Worm (Caenorhabditis elegans) whole organism, mixed stage, embryonic: ENCODE data around the gene F56H9.2.
A peak's percentile ranks its signal among the peaks of the same experiment; 100 is the strongest.

Source experiments
- M03D4.4 ChIP-seq: sonication (generic microtip); optimal IDR thresholded peaks from 2 replicates; lab custom pipeline; 2017; ENCODE audit warnings: mild to moderate bottlenecking, missing genetic modification characterization, missing compliant biosample characterization
- bed-3 ChIP-seq: fragments of 200-800 bp; sonication (Bioruptor generic); optimal IDR thresholded peaks from 3 replicates; lab custom pipeline; 2018; ENCODE audit warnings: mild to moderate bottlenecking, missing genetic modification characterization, moderate library complexity, missing compliant biosample characterization
- blmp-1 ChIP-seq: fragments of 150-350 bp; optimal IDR thresholded peaks from 2 replicates; lab custom pipeline; 2014; ENCODE audit warnings: missing biosample characterization, missing genetic modification characterization
- ceh-39 ChIP-seq: fragments of 150-350 bp; optimal IDR thresholded peaks from 2 replicates; lab custom pipeline; 2014; ENCODE audit warnings: missing biosample characterization, missing genetic modification characterization
- ceh-43 ChIP-seq: fragments of 200-800 bp; sonication (Bioruptor generic); optimal IDR thresholded peaks from 2 replicates; lab custom pipeline; 2018; ENCODE audit warnings: mild to moderate bottlenecking, missing genetic modification characterization, moderate library complexity, missing compliant biosample characterization
- ceh-83 ChIP-seq: fragments of 200-800 bp; sonication (Bioruptor generic); optimal IDR thresholded peaks from 2 replicates; lab custom pipeline; 2018; ENCODE audit warnings: mild to moderate bottlenecking, missing genetic modification characterization, missing compliant biosample characterization
- ces-1 ChIP-seq: fragments of 150-350 bp; optimal IDR thresholded peaks from 2 replicates; lab custom pipeline; 2014; ENCODE audit warnings: missing biosample characterization, missing genetic modification reagents, missing genetic modification characterization
- cnd-1 ChIP-seq: fragments of 200-800 bp; sonication (Bioruptor generic); optimal IDR thresholded peaks from 2 replicates; lab custom pipeline; 2018; ENCODE audit warnings: mild to moderate bottlenecking, missing genetic modification characterization, missing compliant biosample characterization
- drap-1 ChIP-seq: fragments of 200-800 bp; sonication (Bioruptor generic); optimal IDR thresholded peaks from 3 replicates; lab custom pipeline; 2018; ENCODE audit warnings: mild to moderate bottlenecking, missing genetic modification characterization, missing compliant biosample characterization
- elt-3 ChIP-seq: fragments of 150-350 bp; optimal IDR thresholded peaks from 2 replicates; lab custom pipeline; 2014; ENCODE audit warnings: missing biosample characterization, missing genetic modification characterization
- ham-2 ChIP-seq: fragments of 200-800 bp; sonication (Bioruptor generic); optimal IDR thresholded peaks from 2 replicates; lab custom pipeline; 2018; ENCODE audit warnings: mild to moderate bottlenecking, missing genetic modification characterization, missing compliant biosample characterization
- hlh-1 ChIP-seq: fragments of 150-350 bp; optimal IDR thresholded peaks from 2 replicates; lab custom pipeline; 2014; ENCODE audit warnings: missing biosample characterization, missing genetic modification reagents, missing genetic modification characterization
- lin-13 ChIP-seq: fragments of 150-350 bp; optimal IDR thresholded peaks from 2 replicates; lab custom pipeline; 2014; ENCODE audit warnings: missing biosample characterization, missing genetic modification characterization
- lsy-2 ChIP-seq: fragments of 150-350 bp; optimal IDR thresholded peaks from 2 replicates; lab custom pipeline; 2014; ENCODE audit warnings: missing biosample characterization, missing genetic modification characterization
- mab-5 ChIP-seq: fragments of 150-350 bp; optimal IDR thresholded peaks from 2 replicates; lab custom pipeline; 2014; ENCODE audit warnings: missing biosample characterization, missing genetic modification characterization
- mep-1 ChIP-seq: fragments of 150-350 bp; optimal IDR thresholded peaks from 2 replicates; lab custom pipeline; 2017; ENCODE audit warnings: missing biosample characterization, missing genetic modification reagents, missing genetic modification characterization, inconsistent platforms
- mls-2 ChIP-seq: sonication (generic microtip); optimal IDR thresholded peaks from 2 replicates; lab custom pipeline; 2016; ENCODE audit warnings: mild to moderate bottlenecking, missing genetic modification characterization, moderate library complexity, missing compliant biosample characterization
- nhr-12 ChIP-seq: fragments of 150-350 bp; optimal IDR thresholded peaks from 2 replicates; lab custom pipeline; 2014; ENCODE audit warnings: missing biosample characterization, missing genetic modification characterization
- nhr-2 ChIP-seq: fragments of 150-350 bp; optimal IDR thresholded peaks from 2 replicates; lab custom pipeline; 2014; ENCODE audit warnings: missing biosample characterization, missing genetic modification characterization
- nhr-28 ChIP-seq: fragments of 150-350 bp; optimal IDR thresholded peaks from 2 replicates; lab custom pipeline; 2014; ENCODE audit warnings: missing biosample characterization, missing genetic modification characterization
- nhr-76 ChIP-seq: sonication (generic microtip); optimal IDR thresholded peaks from 2 replicates; lab custom pipeline; 2017; ENCODE audit warnings: missing biosample characterization, missing genetic modification characterization
- pha-4 ChIP-seq: fragments of 150-350 bp; optimal IDR thresholded peaks from 2 replicates; lab custom pipeline; 2018; ENCODE audit warnings: missing biosample characterization, missing genetic modification reagents, missing genetic modification characterization
- sem-2 ChIP-seq: fragments of 200-800 bp; sonication (Bioruptor generic); optimal IDR thresholded peaks from 2 replicates; lab custom pipeline; 2018; ENCODE audit warnings: mild to moderate bottlenecking, missing genetic modification characterization, missing compliant biosample characterization
- snpc-4 ChIP-seq: fragments of 150-350 bp; optimal IDR thresholded peaks from 2 replicates; lab custom pipeline; 2014; ENCODE audit warnings: missing biosample characterization, missing genetic modification characterization
- tbx-8 ChIP-seq: fragments of 200-800 bp; sonication (Bioruptor generic); optimal IDR thresholded peaks from 2 replicates; lab custom pipeline; 2018; ENCODE audit warnings: mild to moderate bottlenecking, missing genetic modification characterization, moderate library complexity, missing compliant biosample characterization
- unc-120 ChIP-seq: sonication (generic microtip); optimal IDR thresholded peaks from 2 replicates; lab custom pipeline; 2017; ENCODE audit warnings: missing genetic modification characterization, missing compliant biosample characterization; ENCODE audit not compliant: poor library complexity, severe bottlenecking
- unc-39 ChIP-seq: fragments of 150-350 bp; optimal IDR thresholded peaks from 2 replicates; lab custom pipeline; 2014; ENCODE audit warnings: missing biosample characterization, missing genetic modification characterization
- unc-62 ChIP-seq: fragments of 150-350 bp; optimal IDR thresholded peaks from 2 replicates; lab custom pipeline; 2014; ENCODE audit warnings: missing biosample characterization, missing genetic modification reagents, missing genetic modification characterization
- zip-8 ChIP-seq: fragments of 150-350 bp; optimal IDR thresholded peaks from 2 replicates; lab custom pipeline; 2014; ENCODE audit warnings: missing biosample characterization, missing genetic modification characterization
- ztf-11 ChIP-seq: fragments of 150-350 bp; optimal IDR thresholded peaks from 2 replicates; lab custom pipeline; 2014; ENCODE audit warnings: missing biosample characterization, missing genetic modification characterization

Gene F56H9.2

ce11 chrV:12637238-12637690 lies at the start of gene F56H9.2:
Gene F56H9.2, plus strand, starts transcription at chrV:12637663.
- peak; percentile 25 for TF ChIP-seq unc-62 (GFP tag; lab: Kevin White, UChicago)
- TF ChIP-seq nhr-76: no peak
- TF ChIP-seq lsy-2 (tag; lab: Kevin White, UChicago): peak; percentile 18
- TF ChIP-seq elt-3 (tag; lab: Kevin White, UChicago): peak; percentile 61
- no peak for TF ChIP-seq sem-2 (GFP tag; lab: Kevin White, UChicago)
- TF ChIP-seq pha-4 (tag; lab: Kevin White, UChicago): peak; percentile 71
- TF ChIP-seq mep-1 (tag; lab: Kevin White, UChicago): peak; percentile 4
- peak; percentile 17 for TF ChIP-seq ceh-39 (tag; lab: Kevin White, UChicago)
- TF ChIP-seq nhr-2: peak; percentile 55

DNA sequence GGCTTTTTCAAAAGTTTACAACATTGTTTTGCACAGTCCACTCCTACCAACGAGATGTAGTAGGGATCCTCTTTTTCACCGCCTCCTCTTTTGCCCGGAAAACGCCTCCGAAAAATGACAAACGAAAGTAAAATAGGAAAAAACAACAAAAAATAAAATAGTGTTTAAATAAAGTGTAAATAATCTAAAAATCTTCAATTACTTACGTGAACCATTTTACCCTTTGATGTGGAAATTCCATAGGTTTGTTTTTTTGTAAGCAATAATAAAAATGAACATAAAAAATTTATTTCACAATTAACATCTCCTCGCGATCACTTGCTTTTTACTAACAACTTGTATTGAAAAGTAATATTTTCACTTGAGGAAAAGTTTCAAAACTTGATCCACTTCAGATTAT lies 49.4 kb upstream of the F56H9.2 start, which contains the start of gene C14C10.1:
Gene C14C10.1 (plus strand): TSS at position 301 of the 400 bp plus-strand sequence.
- no peak for TF ChIP-seq nhr-28 (tag; lab: Kevin White, UChicago)
- TF ChIP-seq blmp-1 (tag; lab: Kevin White, UChicago): no peak
- no peak for TF ChIP-seq pha-4 (tag; lab: Kevin White, UChicago)
- TF ChIP-seq nhr-76: no peak
- no peak for TF ChIP-seq mep-1 (tag; lab: Kevin White, UChicago)
- TF ChIP-seq cnd-1: no peak
- no peak for TF ChIP-seq tbx-8 (GFP tag; lab: Kevin White, UChicago)
- no peak for TF ChIP-seq drap-1 (GFP tag; lab: Kevin White, UChicago)
- no peak for TF ChIP-seq nhr-2
- no peak for TF ChIP-seq lsy-2 (tag; lab: Kevin White, UChicago)
- no peak for TF ChIP-seq unc-39 (tag; lab: Kevin White, UChicago)
- TF ChIP-seq ces-1: no peak
- no peak for TF ChIP-seq mab-5 (tag; lab: Kevin White, UChicago)
- TF ChIP-seq ceh-39 (tag; lab: Kevin White, UChicago): no peak
- no peak for TF ChIP-seq hlh-1
- no peak for TF ChIP-seq M03D4.4 (tag; lab: Kevin White, UChicago)
- TF ChIP-seq mls-2 (tag; lab: Kevin White, UChicago): no peak
- no peak for TF ChIP-seq ham-2
- no peak for TF ChIP-seq sem-2 (GFP tag; lab: Kevin White, UChicago)

DNA sequence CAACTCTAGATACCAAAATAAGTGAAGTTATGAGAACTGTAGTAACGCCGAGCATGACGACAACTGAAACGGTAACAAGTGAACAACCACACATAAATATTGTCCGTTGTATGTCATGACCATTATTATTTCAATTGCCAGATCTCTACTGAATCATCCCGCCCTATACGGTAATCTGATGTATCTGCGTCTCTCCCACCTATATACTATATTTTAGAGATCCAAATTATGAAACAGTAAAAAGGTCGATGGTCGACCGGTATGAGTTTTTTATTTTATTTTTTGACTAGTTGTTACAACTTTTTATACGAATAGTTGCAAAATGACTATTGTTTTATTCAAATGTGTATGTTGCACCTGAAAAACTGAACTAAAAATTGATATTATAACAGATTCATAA lies 46.9 kb upstream of the F56H9.2 start, which contains the start of gene ttr-43:
Gene ttr-43 (minus strand): TSS at position 101 of the 400 bp plus-strand sequence.
- no peak for TF ChIP-seq ztf-11 (tag; lab: Kevin White, UChicago)
- TF ChIP-seq unc-62 (GFP tag; lab: Kevin White, UChicago): no peak
- TF ChIP-seq M03D4.4 (tag; lab: Kevin White, UChicago): no peak
- TF ChIP-seq nhr-2: no peak
- TF ChIP-seq bed-3 (GFP tag; lab: Kevin White, UChicago): no peak
- TF ChIP-seq ces-1: no peak
- no peak for TF ChIP-seq ceh-83 (GFP tag; lab: Kevin White, UChicago)
- TF ChIP-seq cnd-1: no peak
- no peak for TF ChIP-seq unc-120
- TF ChIP-seq nhr-76: no peak
- TF ChIP-seq drap-1 (GFP tag; lab: Kevin White, UChicago): no peak
- TF ChIP-seq mep-1 (tag; lab: Kevin White, UChicago): no peak

- TF ChIP-seq sem-2 (GFP tag; lab: Kevin White, UChicago) (no peak), mep-1 (tag; lab: Kevin White, UChicago) (no peak)
- TF ChIP-seq, all 35 proteins: peak for 0
Measured at ce11 chrV:12592379-12592778, 45.1 kb upstream of the F56H9.2 start, which contains the start of gene C14C10.2. Gene C14C10.2, minus strand, starts transcription at chrV:12592479.

DNA sequence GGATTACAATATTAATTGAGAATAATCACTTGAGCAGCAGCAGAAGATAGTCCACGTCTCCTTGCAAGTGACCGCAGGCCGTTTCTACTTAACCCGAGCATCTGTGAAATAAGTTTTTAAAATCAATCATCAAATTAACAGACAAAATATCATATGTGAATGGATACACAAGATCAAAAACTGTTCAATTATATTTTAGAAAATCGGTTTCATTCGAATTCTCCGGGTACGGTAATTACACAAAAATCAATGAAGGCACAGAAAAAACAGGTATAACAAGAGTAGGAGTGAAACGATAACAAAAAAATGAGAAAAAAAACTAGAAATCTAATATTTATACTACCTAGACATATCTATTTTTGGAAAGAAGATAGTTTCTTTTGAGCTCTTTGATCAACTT lies 41.3 kb upstream of the F56H9.2 start, which contains the start of gene mma-1:
Gene mma-1 (minus strand): TSS at position 101 of the 400 bp plus-strand sequence.
- TF ChIP-seq unc-39 (tag; lab: Kevin White, UChicago) (no peak), lin-13 (tag; lab: Kevin White, UChicago) (no peak), unc-62 (GFP tag; lab: Kevin White, UChicago) (no peak), nhr-12 (no peak), ztf-11 (tag; lab: Kevin White, UChicago) (no peak), zip-8 (tag; lab: Kevin White, UChicago) (no peak), ces-1 (no peak), mab-5 (tag; lab: Kevin White, UChicago) (no peak), mep-1 (tag; lab: Kevin White, UChicago) (no peak), bed-3 (GFP tag; lab: Kevin White, UChicago) (no peak), lsy-2 (tag; lab: Kevin White, UChicago) (no peak), nhr-2 (no peak), ceh-43 (GFP tag; lab: Kevin White, UChicago) (no peak), tbx-8 (GFP tag; lab: Kevin White, UChicago) (no peak), snpc-4 (tag; lab: Kevin White, UChicago) (no peak), cnd-1 (no peak), blmp-1 (tag; lab: Kevin White, UChicago) (no peak), mls-2 (tag; lab: Kevin White, UChicago) (no peak)
- TF ChIP-seq, all 35 proteins: peak for 0
